Worm (Caenorhabditis elegans) whole organism, late embryonic: Measurements from ENCODE around the gene F20G2.2.
A peak's percentile ranks its signal among the peaks of the same experiment; 100 is the strongest.

Source experiments
- C08G9.2 ChIP-seq: sonication (generic microtip); optimal IDR thresholded peaks from 2 replicates; lab custom pipeline; 2016; ENCODE audit warnings: mild to moderate bottlenecking, missing genetic modification characterization, moderate library complexity, missing compliant biosample characterization
- C38D4.7 ChIP-seq: fragments of 200-800 bp; sonication (Bioruptor generic); optimal IDR thresholded peaks from 2 replicates; lab custom pipeline; 2018; ENCODE audit warnings: mild to moderate bottlenecking, missing genetic modification characterization, moderate library complexity, missing compliant biosample characterization
- F13H6.1 ChIP-seq: sonication (generic microtip); optimal IDR thresholded peaks from 2 replicates; lab custom pipeline; 2016; ENCODE audit warnings: missing genetic modification characterization, missing compliant biosample characterization
- K02D7.2 ChIP-seq: sonication (generic microtip); optimal IDR thresholded peaks from 2 replicates; lab custom pipeline; 2017; ENCODE audit warnings: mild to moderate bottlenecking, missing genetic modification characterization, missing compliant biosample characterization
- T23F11.4 ChIP-seq: fragments of 200-800 bp; sonication (Bioruptor generic); optimal IDR thresholded peaks from 2 replicates; lab custom pipeline; 2018; ENCODE audit warnings: mild to moderate bottlenecking, missing genetic modification characterization, missing compliant biosample characterization
- ahr-1 ChIP-seq: sonication (generic microtip); optimal IDR thresholded peaks from 2 replicates; lab custom pipeline; 2016; ENCODE audit warnings: missing genetic modification characterization, missing compliant biosample characterization
- ama-1 ChIP-seq: fragments of 150-350 bp; optimal IDR thresholded peaks from 2 replicates; lab custom pipeline; 2014
- ceh-18 ChIP-seq: sonication (generic microtip); optimal IDR thresholded peaks from 2 replicates; lab custom pipeline; 2016; ENCODE audit warnings: missing genetic modification characterization, missing compliant biosample characterization
- ceh-24 ChIP-seq: sonication (generic microtip); optimal IDR thresholded peaks from 2 replicates; lab custom pipeline; 2016; ENCODE audit warnings: mild to moderate bottlenecking, missing genetic modification characterization, missing compliant biosample characterization
- ceh-31 ChIP-seq: sonication (generic microtip); optimal IDR thresholded peaks from 2 replicates; lab custom pipeline; 2016; ENCODE audit warnings: missing genetic modification characterization, missing compliant biosample characterization
- ceh-34 ChIP-seq: sonication (generic microtip); optimal IDR thresholded peaks from 2 replicates; lab custom pipeline; 2016; ENCODE audit warnings: mild to moderate bottlenecking, missing genetic modification characterization, missing compliant biosample characterization
- ceh-48 ChIP-seq: sonication (generic microtip); optimal IDR thresholded peaks from 2 replicates; lab custom pipeline; 2016; ENCODE audit warnings: missing genetic modification characterization, inconsistent platforms, missing compliant biosample characterization
- ceh-6 ChIP-seq: fragments of 200-800 bp; sonication (Bioruptor generic); optimal IDR thresholded peaks from 2 replicates; lab custom pipeline; 2018; ENCODE audit warnings: mild to moderate bottlenecking, missing genetic modification characterization, missing compliant biosample characterization
- che-1 ChIP-seq: sonication (generic microtip); optimal IDR thresholded peaks from 2 replicates; lab custom pipeline; 2016; ENCODE audit warnings: mild to moderate bottlenecking, missing genetic modification characterization, missing compliant biosample characterization
- dmd-4 ChIP-seq: sonication (generic microtip); optimal IDR thresholded peaks from 2 replicates; lab custom pipeline; 2016; ENCODE audit warnings: borderline replicate concordance, missing genetic modification characterization, missing compliant biosample characterization
- dve-1 ChIP-seq: sonication (generic microtip); optimal IDR thresholded peaks from 2 replicates; lab custom pipeline; 2017; ENCODE audit warnings: antibody characterized with exemption, mild to moderate bottlenecking, missing genetic modification characterization, missing compliant biosample characterization
- elt-2 ChIP-seq: sonication (generic microtip); optimal IDR thresholded peaks from 2 replicates; lab custom pipeline; 2016; ENCODE audit warnings: missing genetic modification reagents, missing genetic modification characterization, missing compliant biosample characterization
- ets-4 ChIP-seq: sonication (generic microtip); optimal IDR thresholded peaks from 2 replicates; lab custom pipeline; 2016; ENCODE audit warnings: missing genetic modification characterization, missing compliant biosample characterization
- eyg-1 ChIP-seq: sonication (generic microtip); optimal IDR thresholded peaks from 2 replicates; lab custom pipeline; 2016; ENCODE audit warnings: missing genotype, missing genetic modification characterization, missing compliant biosample characterization
- gmeb-2 ChIP-seq: sonication (generic microtip); optimal IDR thresholded peaks from 2 replicates; lab custom pipeline; 2016; ENCODE audit warnings: missing genetic modification characterization, inconsistent platforms, missing compliant biosample characterization
- hlh-15 ChIP-seq: sonication (generic microtip); optimal IDR thresholded peaks from 2 replicates; lab custom pipeline; 2016; ENCODE audit warnings: missing genetic modification characterization, missing compliant biosample characterization
- hlh-8 ChIP-seq: sonication (generic microtip); optimal IDR thresholded peaks from 2 replicates; lab custom pipeline; 2016; ENCODE audit warnings: missing genotype, missing genetic modification characterization, missing compliant biosample characterization
- lin-11 ChIP-seq: fragments of 200-800 bp; sonication (Bioruptor generic); optimal IDR thresholded peaks from 2 replicates; lab custom pipeline; 2018; ENCODE audit warnings: mild to moderate bottlenecking, missing genetic modification characterization, missing compliant biosample characterization
- mec-3 ChIP-seq: sonication (generic microtip); optimal IDR thresholded peaks from 2 replicates; lab custom pipeline; 2016; ENCODE audit warnings: borderline replicate concordance, missing genetic modification characterization, missing compliant biosample characterization
- nfya-1 ChIP-seq: sonication (generic microtip); optimal IDR thresholded peaks from 2 replicates; lab custom pipeline; 2017; ENCODE audit warnings: missing genetic modification characterization, mild to moderate bottlenecking, missing compliant biosample characterization, antibody characterized with exemption, moderate library complexity
- nhr-11 ChIP-seq: fragments of 150-350 bp; optimal IDR thresholded peaks from 2 replicates; lab custom pipeline; 2014; ENCODE audit warnings: missing biosample characterization, missing genetic modification characterization
- nhr-232 ChIP-seq: sonication (generic microtip); optimal IDR thresholded peaks from 2 replicates; lab custom pipeline; 2016; ENCODE audit warnings: missing genetic modification characterization, missing compliant biosample characterization
- npax-4 ChIP-seq: sonication (generic microtip); optimal IDR thresholded peaks from 2 replicates; lab custom pipeline; 2016; ENCODE audit warnings: missing genetic modification characterization, missing compliant biosample characterization
- pat-9 ChIP-seq: fragments of 200-800 bp; sonication (Bioruptor generic); optimal IDR thresholded peaks from 2 replicates; lab custom pipeline; 2018; ENCODE audit warnings: mild to moderate bottlenecking, missing genetic modification characterization, moderate library complexity, missing compliant biosample characterization
- pax-1 ChIP-seq: fragments of 150-350 bp; optimal IDR thresholded peaks from 2 replicates; lab custom pipeline; 2014; ENCODE audit warnings: missing biosample characterization, missing genetic modification characterization
- pha-4 ChIP-seq: fragments of 150-350 bp; optimal IDR thresholded peaks from 2 replicates; lab custom pipeline; 2018; ENCODE audit warnings: missing biosample characterization, missing genetic modification reagents, missing genetic modification characterization
- rnt-1 ChIP-seq: sonication (generic microtip); optimal IDR thresholded peaks from 2 replicates; lab custom pipeline; 2016; ENCODE audit warnings: missing genetic modification characterization, missing compliant biosample characterization
- sox-2 ChIP-seq: fragments of 200-800 bp; sonication (Bioruptor generic); IDR thresholded peaks from 2 replicates; pipeline ENCODE4 v1.3.6; 2022; ENCODE audit warnings: missing genetic modification reagents, missing genetic modification characterization, missing compliant biosample characterization
- syd-9 ChIP-seq: sonication (generic microtip); optimal IDR thresholded peaks from 2 replicates; lab custom pipeline; 2016; ENCODE audit warnings: mild to moderate bottlenecking, missing genetic modification characterization, moderate library complexity, missing compliant biosample characterization
- tbx-2 ChIP-seq: sonication (generic microtip); optimal IDR thresholded peaks from 2 replicates; lab custom pipeline; 2016; ENCODE audit warnings: missing genetic modification characterization, missing compliant biosample characterization
- tbx-7 ChIP-seq: sonication (generic microtip); optimal IDR thresholded peaks from 2 replicates; lab custom pipeline; 2016; ENCODE audit warnings: missing genotype, missing genetic modification characterization, missing compliant biosample characterization
- ttx-3 ChIP-seq: sonication (generic microtip); optimal IDR thresholded peaks from 2 replicates; lab custom pipeline; 2016; ENCODE audit warnings: missing genetic modification reagents, missing genetic modification characterization, missing compliant biosample characterization
- ztf-16 ChIP-seq: sonication (generic microtip); optimal IDR thresholded peaks from 2 replicates; lab custom pipeline; 2017; ENCODE audit warnings: missing genetic modification characterization, missing compliant biosample characterization

The F20G2.2 gene

ce11 chrV:13787225-13787898, 31.2 kb upstream of the F20G2.2 start, which contains the start of the genes F53C11.4 and F53C11.5:
TSS of gene F53C11.4 (minus strand) at chrV:13787352.
TSS of gene F53C11.5 (plus strand) at chrV:13787549.
- TF ChIP-seq rnt-1 (tag; lab: Kevin White, UChicago) (no peak), C38D4.7 (GFP tag; lab: Kevin White, UChicago) (no peak), ceh-18 (tag; lab: Kevin White, UChicago) (no peak), F13H6.1 (tag; lab: Kevin White, UChicago) (no peak), ceh-31 (tag; lab: Kevin White, UChicago) (peak; percentile 14), pax-1 (no peak), lin-11 (tag; lab: Kevin White, UChicago) (no peak), ttx-3 (tag; lab: Kevin White, UChicago) (no peak), gmeb-2 (tag; lab: Kevin White, UChicago) (no peak), pat-9 (tag; lab: Kevin White, UChicago) (no peak), hlh-15 (no peak), ztf-16 (tag; lab: Kevin White, UChicago) (no peak), syd-9 (no peak), hlh-8 (tag; lab: Kevin White, UChicago) (no peak), tbx-2 (tag; lab: Kevin White, UChicago) (peak; percentile 14), npax-4 (tag; lab: Kevin White, UChicago) (no peak), elt-2 (tag; lab: Kevin White, UChicago) (peak; percentile 12), ama-1 (no peak), ceh-34 (tag; lab: Kevin White, UChicago) (no peak), ets-4 (tag; lab: Kevin White, UChicago) (peak; percentile 14), mec-3 (tag; lab: Kevin White, UChicago) (no peak), nhr-232 (tag; lab: Kevin White, UChicago) (no peak), C08G9.2 (tag; lab: Kevin White, UChicago) (no peak), nhr-11 (tag; lab: Kevin White, UChicago) (no peak), dmd-4 (tag; lab: Kevin White, UChicago) (no peak), ceh-24 (tag; lab: Kevin White, UChicago) (no peak), T23F11.4 (no peak), K02D7.2 (tag; lab: Kevin White, UChicago) (no peak), che-1 (tag; lab: Kevin White, UChicago) (no peak), pha-4 (no peak), tbx-7 (tag; lab: Kevin White, UChicago) (no peak), nfya-1 (tag; lab: Kevin White, UChicago) (peak; percentile 60), eyg-1 (no peak)
- TF ChIP-seq, all 69 proteins: peak for 5

ce11 chrV:13785767-13786166, 29.6 kb upstream of the F20G2.2 start:
- TF ChIP-seq ahr-1 (tag; lab: Kevin White, UChicago) (no peak), hlh-15 (no peak), eyg-1 (no peak), hlh-8 (tag; lab: Kevin White, UChicago) (no peak), ceh-6 (GFP tag; lab: Kevin White, UChicago) (no peak), dve-1 (tag; lab: Kevin White, UChicago) (no peak), sox-2 (GFP tag; lab: Robert Waterston, UW) (no peak)

ce11 chrV:13782190-13782589, 26.0 kb upstream of the F20G2.2 start, which contains the start of gene decr-1.1:
TSS of gene decr-1.1 (plus strand) at chrV:13782399.
- TF ChIP-seq ceh-6 (GFP tag; lab: Kevin White, UChicago) (no peak), ceh-48 (tag; lab: Kevin White, UChicago) (peak; percentile 3)
